Worm (Caenorhabditis elegans) whole organism, L4 larva: ENCODE results near the gene mfsd-6.

ENCODE experiments used
- fos-1 ChIP-seq: fragments of 150-350 bp; optimal IDR thresholded peaks from 2 replicates; lab custom pipeline; 2014; ENCODE audit warnings: missing biosample characterization, missing genetic modification characterization
- gei-8 ChIP-seq: fragments of 200-800 bp; sonication (Bioruptor generic); optimal IDR thresholded peaks from 2 replicates; lab custom pipeline; 2018; ENCODE audit warnings: mild to moderate bottlenecking, missing genetic modification characterization, missing compliant biosample characterization
- hlh-11 ChIP-seq: fragments of 200-800 bp; sonication (Bioruptor generic); optimal IDR thresholded peaks from 2 replicates; lab custom pipeline; 2018; ENCODE audit warnings: mild to moderate bottlenecking, missing genetic modification characterization, missing compliant biosample characterization
- lin-39 ChIP-seq: fragments of 150-350 bp; optimal IDR thresholded peaks from 2 replicates; lab custom pipeline; 2014; ENCODE audit warnings: missing biosample characterization, missing genetic modification reagents, missing genetic modification characterization
- nhr-25 ChIP-seq: sonication (generic microtip); optimal IDR thresholded peaks from 2 replicates; lab custom pipeline; 2017; ENCODE audit warnings: missing genetic modification characterization, mild to moderate bottlenecking, missing compliant biosample characterization, antibody characterized with exemption, moderate library complexity, borderline replicate concordance; ENCODE audit not compliant: insufficient read depth
- snpc-4 ChIP-seq: fragments of 150-350 bp; optimal IDR thresholded peaks from 2 replicates; lab custom pipeline; 2014; ENCODE audit warnings: missing biosample characterization, missing genetic modification characterization
- zfp-2 ChIP-seq: sonication (generic microtip); optimal IDR thresholded peaks from 2 replicates; lab custom pipeline; 2016; ENCODE audit warnings: mild to moderate bottlenecking, missing genetic modification characterization, missing compliant biosample characterization

ce11 chrIII:7566098-7566497, 13.1 kb downstream of the mfsd-6 start, which contains the start of gene ttr-32:
- no peak for TF ChIP-seq gei-8
- TF ChIP-seq lin-39 (tag; lab: Kevin White, UChicago), result no peak
- TF ChIP-seq hlh-11 (tag; lab: Kevin White, UChicago), result no peak
- TF ChIP-seq zfp-2 (tag; lab: Kevin White, UChicago), result no peak
- no peak for TF ChIP-seq snpc-4
- no peak for TF ChIP-seq nhr-25 (tag; lab: Kevin White, UChicago)
- TF ChIP-seq fos-1 (tag; lab: Kevin White, UChicago), result no peak
